Worm (Caenorhabditis elegans): ENCODE measurements around the gene nhr-162.

nhr-162 gene

DNA sequence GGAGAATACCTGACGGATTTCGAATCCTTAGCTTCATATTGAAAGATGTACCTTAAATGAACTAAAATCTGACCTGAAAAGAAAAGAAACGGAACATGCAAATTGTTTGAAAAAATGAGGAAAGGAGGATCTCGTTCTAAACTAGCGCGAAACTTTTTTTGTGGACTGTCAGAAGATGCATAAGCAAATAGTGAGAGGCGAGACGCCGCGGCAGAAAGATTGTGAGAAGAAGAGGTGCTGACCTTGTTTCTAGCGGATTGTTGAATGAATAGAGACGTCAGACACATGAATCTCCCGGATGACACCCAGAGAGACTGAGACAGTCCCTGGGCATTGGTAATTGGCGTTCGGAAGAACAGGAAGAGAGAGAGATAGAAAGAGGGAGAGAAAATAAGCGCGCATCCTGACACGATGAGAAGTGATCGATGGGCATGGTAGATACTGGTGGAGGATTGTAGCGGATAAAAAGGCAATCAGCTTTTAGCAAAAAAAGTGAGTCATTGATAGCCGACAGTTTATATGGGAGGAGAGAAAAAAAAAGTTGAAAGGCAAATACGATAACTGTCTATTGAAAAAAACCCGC lies 21.6 kb downstream of the nhr-162 start, which contains the start of gene ptr-15:
Gene ptr-15 (minus strand): TSS at position 51 of the 583 bp plus-strand sequence.
- no peak for TF ChIP-seq ama-1 (optimal IDR thresholded peaks at IDR 0.05)

DNA sequence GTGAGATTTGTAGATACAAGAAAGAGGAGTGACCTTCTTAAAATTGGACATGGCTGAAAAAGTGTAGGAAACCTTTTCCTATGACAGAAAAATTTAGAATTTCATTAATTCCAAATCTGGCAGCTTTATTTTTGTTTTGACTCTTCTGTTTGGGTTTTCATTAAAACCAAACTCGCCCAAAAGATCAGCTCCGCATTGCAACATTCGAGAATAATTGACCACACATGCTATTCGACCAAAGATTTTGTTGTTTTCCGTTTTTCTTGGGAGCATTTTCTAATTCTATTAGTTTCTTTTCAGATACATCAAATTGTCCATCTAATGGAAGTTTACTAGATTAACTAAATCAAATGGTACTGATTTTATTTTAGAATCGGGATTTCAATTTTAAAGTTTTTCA lies 35.4 kb downstream of the nhr-162 start, which contains the start of gene mec-1:
Gene mec-1 (plus strand): TSS at position 301 of the 400 bp plus-strand sequence.
- TF ChIP-seq ets-7 (tag; optimal IDR thresholded peaks at IDR 0.05) (no peak), aly-1 (tag; optimal IDR thresholded peaks at IDR 0.05) (no peak), flt-1 (GFP tag; IDR thresholded peaks at IDR 0.05) (no peak), scrt-1 (GFP tag; IDR thresholded peaks at IDR 0.05) (no peak), hmg-4 (GFP tag; optimal IDR thresholded peaks at IDR 0.05) (no peak), tbx-11 (GFP tag; IDR thresholded peaks at IDR 0.05) (no peak), tbx-37 (GFP tag; conservative IDR thresholded peaks at IDR 0.05) (no peak), sea-1 (GFP tag; conservative IDR thresholded peaks at IDR 0.05) (no peak), ceh-13 (GFP tag; optimal IDR thresholded peaks at IDR 0.05) (no peak), tra-4 (tag; optimal IDR thresholded peaks at IDR 0.05) (no peak), pes-1 (GFP tag; IDR thresholded peaks at IDR 0.05) (no peak), B0310.2 (tag; optimal IDR thresholded peaks at IDR 0.05) (no peak), F13C5.2 (tag; optimal IDR thresholded peaks at IDR 0.05) (no peak), hmbx-1 (tag; optimal IDR thresholded peaks at IDR 0.05) (no peak), ama-1 (optimal IDR thresholded peaks at IDR 0.05) (no peak), ceh-36 (tag; optimal IDR thresholded peaks at IDR 0.05) (no peak), hnd-1 (tag; optimal IDR thresholded peaks at IDR 0.05) (no peak)

DNA sequence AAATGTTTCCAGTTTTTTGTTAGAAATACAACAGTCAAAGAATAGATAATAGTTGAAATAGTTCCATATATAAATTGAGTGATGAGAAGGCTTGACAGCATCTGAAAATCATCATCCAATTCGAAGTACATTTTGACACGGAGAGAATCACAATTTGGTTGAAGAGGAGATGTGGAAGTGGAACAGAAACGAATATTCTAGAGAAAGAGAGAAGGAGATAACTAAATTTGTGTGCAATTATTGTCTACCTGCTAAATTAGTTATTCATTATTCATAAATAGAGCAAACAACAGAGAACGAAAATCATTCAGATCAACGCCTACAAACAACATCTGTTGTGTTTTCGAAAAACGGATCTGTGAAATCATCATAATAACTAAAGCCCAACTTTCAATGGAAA lies 37.9 kb downstream of the nhr-162 start, which contains the start of gene srg-31:
Gene srg-31 (minus strand): TSS at position 101 of the 400 bp plus-strand sequence.
- TF ChIP-seq scrt-1 (GFP tag; IDR thresholded peaks at IDR 0.05): no peak
- TF ChIP-seq flt-1 (GFP tag; IDR thresholded peaks at IDR 0.05): no peak
- no peak for TF ChIP-seq F13C5.2 (tag; optimal IDR thresholded peaks at IDR 0.05)
- TF ChIP-seq aly-1 (tag; optimal IDR thresholded peaks at IDR 0.05): no peak

DNA sequence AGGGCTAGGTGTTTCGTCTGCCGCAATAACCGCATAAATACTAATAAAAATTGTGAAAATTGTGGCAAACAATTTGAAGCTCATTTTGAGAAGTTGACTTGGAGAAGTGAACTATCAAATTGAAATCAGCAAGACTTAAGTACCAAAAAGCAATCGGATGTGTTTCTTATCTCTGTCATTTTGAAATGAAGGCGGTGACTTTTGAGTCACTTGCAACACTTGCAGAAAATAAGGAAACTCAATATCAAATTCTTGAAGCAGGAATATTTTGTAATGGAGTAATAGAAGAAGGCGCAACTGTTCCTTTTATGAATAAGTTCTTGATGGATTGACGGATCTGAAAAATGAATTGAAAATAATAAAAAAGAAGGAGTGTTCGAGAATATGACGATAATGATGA lies 40.4 kb downstream of the nhr-162 start, which contains the start of gene T07H8.11:
Gene T07H8.11 (minus strand): TSS at position 101 of the 400 bp plus-strand sequence.
- no peak for TF ChIP-seq tra-4 (tag; optimal IDR thresholded peaks at IDR 0.05)
- no peak for TF ChIP-seq aly-1 (tag; optimal IDR thresholded peaks at IDR 0.05)
- no peak for TF ChIP-seq ets-7 (tag; optimal IDR thresholded peaks at IDR 0.05)
- TF ChIP-seq flt-1 (GFP tag; IDR thresholded peaks at IDR 0.05): no peak
- TF ChIP-seq hmbx-1 (tag; optimal IDR thresholded peaks at IDR 0.05): no peak
- no peak for TF ChIP-seq ama-1 (optimal IDR thresholded peaks at IDR 0.05)
- TF ChIP-seq ceh-13 (GFP tag; optimal IDR thresholded peaks at IDR 0.05): no peak
- TF ChIP-seq hmg-4 (GFP tag; optimal IDR thresholded peaks at IDR 0.05): no peak
- no peak for TF ChIP-seq B0310.2 (tag; optimal IDR thresholded peaks at IDR 0.05)
- no peak for TF ChIP-seq tbx-11 (GFP tag; IDR thresholded peaks at IDR 0.05)

DNA sequence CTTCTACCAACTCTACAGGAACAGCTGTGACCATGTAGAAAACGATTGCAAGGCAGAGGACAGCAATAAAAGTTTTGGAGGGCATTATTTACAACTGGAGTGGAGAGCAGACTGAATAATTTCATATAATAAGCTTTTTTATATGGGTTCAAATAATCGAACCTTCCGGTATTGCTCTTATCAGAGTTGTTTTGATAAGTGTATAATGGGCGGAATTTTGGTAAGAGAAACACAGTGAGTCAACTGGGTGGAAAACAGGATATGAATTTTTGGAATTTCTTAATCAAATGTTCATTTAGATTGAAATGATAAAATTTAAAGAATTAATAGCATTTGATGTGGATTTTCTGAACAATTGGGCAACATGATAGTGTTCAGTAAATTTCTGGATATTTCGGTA lies 41.9 kb downstream of the nhr-162 start, which contains the start of gene Y57E12B.11:
Gene Y57E12B.11 (minus strand): TSS at position 101 of the 400 bp plus-strand sequence.
- no peak for TF ChIP-seq ceh-36 (tag; optimal IDR thresholded peaks at IDR 0.05)
- TF ChIP-seq B0310.2 (tag; optimal IDR thresholded peaks at IDR 0.05): no peak
- no peak for TF ChIP-seq ceh-13 (GFP tag; optimal IDR thresholded peaks at IDR 0.05)
- no peak for TF ChIP-seq hmg-4 (GFP tag; optimal IDR thresholded peaks at IDR 0.05)
- no peak for TF ChIP-seq hmbx-1 (tag; optimal IDR thresholded peaks at IDR 0.05)
- no peak for TF ChIP-seq ets-7 (tag; optimal IDR thresholded peaks at IDR 0.05)
- no peak for TF ChIP-seq ama-1 (optimal IDR thresholded peaks at IDR 0.05)
- no peak for TF ChIP-seq scrt-1 (GFP tag; IDR thresholded peaks at IDR 0.05)
- no peak for TF ChIP-seq aly-1 (tag; optimal IDR thresholded peaks at IDR 0.05)
- no peak for TF ChIP-seq tbx-37 (GFP tag; conservative IDR thresholded peaks at IDR 0.05)
- TF ChIP-seq pes-1 (GFP tag; IDR thresholded peaks at IDR 0.05): no peak
- no peak for TF ChIP-seq F13C5.2 (tag; optimal IDR thresholded peaks at IDR 0.05)
- TF ChIP-seq sea-1 (GFP tag; conservative IDR thresholded peaks at IDR 0.05): no peak
- no peak for TF ChIP-seq flt-1 (GFP tag; IDR thresholded peaks at IDR 0.05)
- TF ChIP-seq tbx-11 (GFP tag; IDR thresholded peaks at IDR 0.05): no peak
- TF ChIP-seq hnd-1 (tag; optimal IDR thresholded peaks at IDR 0.05): no peak
- no peak for TF ChIP-seq tra-4 (tag; optimal IDR thresholded peaks at IDR 0.05)

DNA sequence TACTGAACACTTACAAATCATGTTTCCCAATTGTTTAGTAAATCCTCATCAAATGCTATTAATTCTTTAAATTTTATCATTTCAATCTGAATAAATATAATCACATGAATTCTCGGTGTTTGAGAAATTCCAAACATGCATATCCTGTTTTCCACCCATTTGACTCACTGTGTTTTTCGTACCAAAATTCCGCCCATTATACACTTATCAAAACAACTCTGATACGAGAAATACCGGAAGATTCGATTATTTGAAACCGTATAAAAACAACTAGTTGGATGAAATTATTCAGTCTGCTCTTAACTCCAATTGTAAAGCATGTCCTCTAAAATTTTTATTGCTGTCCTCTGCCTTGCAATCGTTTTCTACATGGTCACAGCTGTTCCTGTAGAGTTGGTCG lies 43.4 kb downstream of the nhr-162 start, which contains the start of gene Y57E12B.1:
Gene Y57E12B.1 (plus strand): TSS at position 301 of the 400 bp plus-strand sequence.
- TF ChIP-seq tbx-11 (GFP tag; IDR thresholded peaks at IDR 0.05): no peak
- TF ChIP-seq F13C5.2 (tag; optimal IDR thresholded peaks at IDR 0.05): no peak
- no peak for TF ChIP-seq ama-1 (optimal IDR thresholded peaks at IDR 0.05)
- TF ChIP-seq aly-1 (tag; optimal IDR thresholded peaks at IDR 0.05): no peak
- no peak for TF ChIP-seq hnd-1 (tag; optimal IDR thresholded peaks at IDR 0.05)
- no peak for TF ChIP-seq ets-7 (tag; optimal IDR thresholded peaks at IDR 0.05)
- no peak for TF ChIP-seq hmg-4 (GFP tag; optimal IDR thresholded peaks at IDR 0.05)
- no peak for TF ChIP-seq ceh-36 (tag; optimal IDR thresholded peaks at IDR 0.05)
- no peak for TF ChIP-seq pes-1 (GFP tag; IDR thresholded peaks at IDR 0.05)
- TF ChIP-seq hmbx-1 (tag; optimal IDR thresholded peaks at IDR 0.05): no peak
- no peak for TF ChIP-seq ceh-13 (GFP tag; optimal IDR thresholded peaks at IDR 0.05)
- TF ChIP-seq scrt-1 (GFP tag; IDR thresholded peaks at IDR 0.05): no peak
- TF ChIP-seq sea-1 (GFP tag; conservative IDR thresholded peaks at IDR 0.05): no peak
- TF ChIP-seq B0310.2 (tag; optimal IDR thresholded peaks at IDR 0.05): no peak
- TF ChIP-seq tbx-37 (GFP tag; conservative IDR thresholded peaks at IDR 0.05): no peak
- no peak for TF ChIP-seq flt-1 (GFP tag; IDR thresholded peaks at IDR 0.05)

DNA sequence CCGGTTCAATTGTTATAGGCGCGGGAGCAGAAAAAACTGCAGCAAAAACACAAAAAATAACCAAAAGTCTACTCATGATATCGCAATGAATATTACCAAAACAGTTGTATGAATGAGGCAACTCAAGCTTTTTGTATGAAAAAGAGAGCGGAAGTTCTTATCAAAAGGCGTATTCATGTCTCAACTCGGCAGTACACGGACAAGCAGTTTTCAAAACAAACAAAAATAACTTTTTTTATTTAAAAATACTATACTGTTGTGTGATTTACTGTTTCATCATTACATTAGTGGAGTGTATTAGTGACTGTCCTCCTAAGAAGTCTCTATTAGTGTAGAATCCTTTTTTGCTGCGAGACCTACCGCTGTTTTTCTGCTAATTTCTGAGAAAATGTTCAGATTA lies 44.2 kb downstream of the nhr-162 start, which contains the start of gene Y57E12B.4:
Gene Y57E12B.4 (minus strand): TSS at position 101 of the 400 bp plus-strand sequence.
- TF ChIP-seq B0310.2 (tag; optimal IDR thresholded peaks at IDR 0.05) (no peak), tbx-11 (GFP tag; IDR thresholded peaks at IDR 0.05) (no peak), hnd-1 (tag; optimal IDR thresholded peaks at IDR 0.05) (no peak), tra-4 (tag; optimal IDR thresholded peaks at IDR 0.05) (no peak), F13C5.2 (tag; optimal IDR thresholded peaks at IDR 0.05) (no peak), hmg-4 (GFP tag; optimal IDR thresholded peaks at IDR 0.05) (no peak), ceh-36 (tag; optimal IDR thresholded peaks at IDR 0.05) (no peak), tbx-37 (GFP tag; conservative IDR thresholded peaks at IDR 0.05) (no peak)
